Fruit fly (Drosophila melanogaster) whole organism, embryonic: ENCODE measurements around the gene CG12017.

Experiments used
- CG10543 ChIP-seq: fragments of 200-800 bp; sonication (Bioruptor generic); optimal IDR thresholded peaks from 3 replicates; lab custom pipeline; 2017; ENCODE audit warnings: missing biosample characterization, mild to moderate bottlenecking, missing genetic modification characterization, moderate library complexity
- CG10654 ChIP-seq: fragments of 200-800 bp; sonication (Bioruptor generic); optimal IDR thresholded peaks from 2 replicates; lab custom pipeline; 2016; ENCODE audit warnings: missing biosample characterization, missing genetic modification characterization
- CG11456 ChIP-seq: fragments of 200-800 bp; sonication (Bioruptor generic); IDR thresholded peaks from 3 replicates; pipeline ENCODE4 v1.3.6; 2022; ENCODE audit warnings: missing biosample characterization, missing genetic modification characterization
- CG12769 ChIP-seq: fragments of 200-800 bp; sonication (Bioruptor generic); optimal IDR thresholded peaks from 2 replicates; lab custom pipeline; 2019; ENCODE audit warnings: missing biosample characterization, mild to moderate bottlenecking, missing genetic modification characterization, moderate library complexity
- CG14050 ChIP-seq: fragments of 200-800 bp; sonication (Bioruptor generic); IDR thresholded peaks from 3 replicates; pipeline ENCODE4 v1.3.6; 2022; ENCODE audit warnings: missing biosample characterization, missing genetic modification characterization
- CG15479 ChIP-seq: fragments of 200-800 bp; sonication (Bioruptor generic); optimal IDR thresholded peaks from 3 replicates; lab custom pipeline; 2019; ENCODE audit warnings: missing biosample characterization, mild to moderate bottlenecking, missing genetic modification characterization, moderate library complexity
- CG15514 ChIP-seq: fragments of 200-800 bp; sonication (Bioruptor generic); optimal IDR thresholded peaks from 3 replicates; lab custom pipeline; 2017; ENCODE audit warnings: missing biosample characterization, missing genetic modification characterization, mild to moderate bottlenecking, moderate library complexity, missing genetic modification reagents
- CG15601 ChIP-seq: fragments of 200-800 bp; sonication (Bioruptor generic); optimal IDR thresholded peaks from 3 replicates; lab custom pipeline; 2019; ENCODE audit warnings: missing biosample characterization, mild to moderate bottlenecking, missing genetic modification characterization, moderate library complexity
- CG17802 ChIP-seq: fragments of 200-800 bp; sonication (Bioruptor generic); optimal IDR thresholded peaks from 2 replicates; lab custom pipeline; 2018; ENCODE audit warnings: missing biosample characterization, mild to moderate bottlenecking, missing genetic modification characterization, moderate library complexity
- CG2199 ChIP-seq: fragments of 200-800 bp; sonication (Bioruptor generic); IDR thresholded peaks from 3 replicates; pipeline ENCODE4 v1.3.6; 2022; ENCODE audit warnings: missing biosample characterization, missing genetic modification characterization
- CG3065 ChIP-seq: fragments of 200-800 bp; sonication (Bioruptor generic); optimal IDR thresholded peaks from 2 replicates; lab custom pipeline; 2016; ENCODE audit warnings: missing biosample characterization, missing genetic modification characterization
- CG31224 ChIP-seq: fragments of 200-800 bp; sonication (Bioruptor generic); IDR thresholded peaks from 2 replicates; pipeline ENCODE4 v1.3.6; 2022; ENCODE audit warnings: missing biosample characterization, missing genetic modification characterization
- CG31441 ChIP-seq: fragments of 200-800 bp; sonication (Bioruptor generic); IDR thresholded peaks from 2 replicates; pipeline ENCODE4 v1.3.6; 2022; ENCODE audit warnings: missing biosample characterization, missing genetic modification characterization
- CG32532 ChIP-seq: fragments of 200-800 bp; sonication (Bioruptor generic); IDR thresholded peaks from 2 replicates; pipeline ENCODE4 v1.3.6; 2022; ENCODE audit warnings: missing biosample characterization, missing genetic modification characterization
- CG32772 ChIP-seq: fragments of 200-800 bp; sonication (Bioruptor generic); IDR thresholded peaks from 2 replicates; pipeline ENCODE4 v1.3.6; 2022; ENCODE audit warnings: missing biosample characterization, missing genetic modification characterization
- CG4282 ChIP-seq: fragments of 200-800 bp; sonication (Bioruptor generic); optimal IDR thresholded peaks from 2 replicates; lab custom pipeline; 2016; ENCODE audit warnings: missing biosample characterization, missing genetic modification characterization
- CG4617 ChIP-seq: fragments of 200-800 bp; sonication (Bioruptor generic); optimal IDR thresholded peaks from 3 replicates; lab custom pipeline; 2016; ENCODE audit warnings: missing biosample characterization, missing genetic modification characterization, borderline replicate concordance
- CG4707 ChIP-seq: fragments of 200-800 bp; sonication (Bioruptor generic); optimal IDR thresholded peaks from 2 replicates; lab custom pipeline; 2018; ENCODE audit warnings: missing biosample characterization, mild to moderate bottlenecking, missing genetic modification characterization, moderate library complexity
- CG6175 ChIP-seq: fragments of 200-800 bp; sonication (Bioruptor generic); IDR thresholded peaks from 3 replicates; pipeline ENCODE4 v1.3.6; 2022; ENCODE audit warnings: missing biosample characterization, missing genetic modification characterization
- CG6689 ChIP-seq: fragments of 200-800 bp; sonication (Bioruptor generic); IDR thresholded peaks from 2 replicates; pipeline ENCODE4 v1.3.6; 2022; ENCODE audit warnings: missing biosample characterization, missing genetic modification characterization
- CG7963 ChIP-seq: fragments of 200-800 bp; sonication (Bioruptor generic); IDR thresholded peaks from 3 replicates; pipeline ENCODE4 v1.3.6; 2022; ENCODE audit warnings: missing biosample characterization, missing genetic modification characterization; ENCODE audit not compliant: partially characterized antibody
- Dp ChIP-seq: fragments of 200-800 bp; sonication (Bioruptor generic); optimal IDR thresholded peaks from 2 replicates; lab custom pipeline; 2018; ENCODE audit warnings: missing biosample characterization, mild to moderate bottlenecking, missing genetic modification characterization, moderate library complexity
- E2f2 ChIP-seq: fragments of 200-800 bp; sonication (Bioruptor generic); IDR thresholded peaks from 2 replicates; pipeline ENCODE4 v1.3.6; 2022; ENCODE audit warnings: missing biosample characterization, missing genetic modification characterization
- ERR ChIP-seq: fragments of 200-800 bp; sonication (Bioruptor generic); optimal IDR thresholded peaks from 2 replicates; lab custom pipeline; 2016; ENCODE audit warnings: missing biosample characterization, missing genetic modification characterization
- HHEX ChIP-seq: fragments of 200-800 bp; sonication (Bioruptor generic); optimal IDR thresholded peaks from 3 replicates; lab custom pipeline; 2017; ENCODE audit warnings: missing biosample characterization, mild to moderate bottlenecking, missing genetic modification characterization, missing genetic modification reagents
- HLH4C ChIP-seq: fragments of 200-800 bp; sonication (Bioruptor generic); IDR thresholded peaks from 3 replicates; pipeline ENCODE4 v1.3.6; 2022; ENCODE audit warnings: missing biosample characterization, missing genetic modification characterization; ENCODE audit not compliant: partially characterized antibody
- HLH54F ChIP-seq: fragments of 200-800 bp; sonication (Bioruptor generic); optimal IDR thresholded peaks from 3 replicates; lab custom pipeline; 2016; ENCODE audit warnings: missing biosample characterization, missing genetic modification characterization
- Hsf ChIP-seq: fragments of 200-800 bp; sonication (Bioruptor generic); optimal IDR thresholded peaks from 3 replicates; lab custom pipeline; 2016; ENCODE audit warnings: missing biosample characterization, missing genetic modification characterization
- Lim3 ChIP-seq: fragments of 200-800 bp; sonication (Bioruptor generic); IDR thresholded peaks from 2 replicates; pipeline ENCODE4 v1.3.6; 2022; ENCODE audit warnings: missing biosample characterization, missing genetic modification characterization
- Max ChIP-seq: fragments of 200-800 bp; sonication (Bioruptor generic); optimal IDR thresholded peaks from 2 replicates; lab custom pipeline; 2016; ENCODE audit warnings: missing biosample characterization, mild to moderate bottlenecking, missing genetic modification characterization
- Trl ChIP-seq, 3 experiments: fragments of >200 bp in 2 of 3; fragments of 200-800 bp in 1 of 3; sonication (Bioruptor generic) in 1 of 3; optimal IDR thresholded peaks; 2 replicates in 1 of 3; 3 replicates in 2 of 3; lab custom pipeline; 2016 to 2017; ENCODE audit warnings: missing biosample characterization in 1 of 3, missing genetic modification characterization in 1 of 3
- Vsx1 ChIP-seq: fragments of 200-800 bp; sonication (Bioruptor generic); optimal IDR thresholded peaks from 2 replicates; lab custom pipeline; 2017; ENCODE audit warnings: missing biosample characterization, mild to moderate bottlenecking, missing genetic modification characterization, missing genetic modification reagents
- corto ChIP-seq: fragments of 200-800 bp; sonication (Bioruptor generic); optimal IDR thresholded peaks from 2 replicates; lab custom pipeline; 2016; ENCODE audit warnings: missing biosample characterization, mild to moderate bottlenecking, missing genetic modification characterization, moderate library complexity
- grn ChIP-seq: fragments of 200-800 bp; sonication (Bioruptor generic); optimal IDR thresholded peaks from 3 replicates; lab custom pipeline; 2017; ENCODE audit warnings: missing biosample characterization, missing genetic modification characterization
- hbn ChIP-seq: fragments of 200-800 bp; sonication (Bioruptor generic); IDR thresholded peaks from 2 replicates; pipeline ENCODE4 v1.3.6; 2022; ENCODE audit warnings: missing biosample characterization, missing genetic modification characterization; ENCODE audit not compliant: partially characterized antibody
- her ChIP-seq: fragments of 200-800 bp; sonication (Bioruptor generic); optimal IDR thresholded peaks from 2 replicates; lab custom pipeline; 2016; ENCODE audit warnings: missing biosample characterization, missing genetic modification characterization
- hkb ChIP-seq, 2 experiments: fragments of 200-800 bp in 1 of 2; fragments of >200 bp in 1 of 2; sonication (Bioruptor generic) in 1 of 2; IDR thresholded peaks in 1 of 2; optimal IDR thresholded peaks in 1 of 2; 2 replicates each; pipeline versions ENCODE4 v1.3.6 to Lab custom; 2017 to 2022; ENCODE audit warnings: missing biosample characterization in 1 of 2, missing genetic modification characterization in 1 of 2
- jing ChIP-seq: fragments of 200-800 bp; sonication (Bioruptor generic); optimal IDR thresholded peaks from 2 replicates; lab custom pipeline; 2018; ENCODE audit warnings: missing biosample characterization, mild to moderate bottlenecking, missing genetic modification characterization
- klu ChIP-seq: fragments of 200-800 bp; sonication (Bioruptor generic); IDR thresholded peaks from 2 replicates; pipeline ENCODE4 v1.3.6; 2022; ENCODE audit warnings: missing biosample characterization, missing genetic modification characterization
- nmo ChIP-seq: fragments of 200-800 bp; sonication (Bioruptor generic); optimal IDR thresholded peaks from 2 replicates; lab custom pipeline; 2018; ENCODE audit warnings: missing biosample characterization, mild to moderate bottlenecking, missing genetic modification characterization, moderate library complexity
- pita ChIP-seq: fragments of 200-800 bp; sonication (Bioruptor generic); optimal IDR thresholded peaks from 2 replicates; lab custom pipeline; 2017; ENCODE audit warnings: missing biosample characterization, mild to moderate bottlenecking, missing genetic modification characterization
- pzg ChIP-seq: fragments of 200-800 bp; sonication (Bioruptor generic); optimal IDR thresholded peaks from 3 replicates; lab custom pipeline; 2018; ENCODE audit warnings: missing biosample characterization, mild to moderate bottlenecking, missing genetic modification characterization, moderate library complexity
- sisA ChIP-seq: fragments of 200-800 bp; sonication (Bioruptor generic); IDR thresholded peaks from 2 replicates; pipeline ENCODE4 v1.3.6; 2022; ENCODE audit warnings: missing biosample characterization, missing genetic modification characterization
- toy ChIP-seq: fragments of 200-800 bp; sonication (Bioruptor generic); IDR thresholded peaks from 2 replicates; pipeline ENCODE4 v1.3.6; 2022; ENCODE audit warnings: missing biosample characterization, missing genetic modification characterization
- tx ChIP-seq: fragments of 200-800 bp; sonication (Bioruptor generic); optimal IDR thresholded peaks from 2 replicates; lab custom pipeline; 2016; ENCODE audit warnings: missing biosample characterization, missing genetic modification characterization
- vnd ChIP-seq: fragments of 200-800 bp; sonication (Bioruptor generic); IDR thresholded peaks from 3 replicates; pipeline ENCODE4 v1.3.6; 2022; ENCODE audit warnings: missing biosample characterization, missing genetic modification characterization; ENCODE audit not compliant: partially characterized antibody
- vvl ChIP-seq: fragments of 200-800 bp; sonication (Bioruptor generic); IDR thresholded peaks from 2 replicates; pipeline ENCODE4 v1.3.6; 2022; ENCODE audit warnings: missing biosample characterization, missing genetic modification characterization
- wdn ChIP-seq: fragments of 200-800 bp; sonication (Bioruptor generic); IDR thresholded peaks from 2 replicates; pipeline ENCODE4 v1.3.6; 2022; ENCODE audit warnings: missing biosample characterization, missing genetic modification characterization
- zen2 ChIP-seq: fragments of 200-800 bp; sonication (Bioruptor generic); IDR thresholded peaks from 3 replicates; pipeline ENCODE4 v1.3.6; 2022; ENCODE audit warnings: missing biosample characterization, missing genetic modification characterization; ENCODE audit not compliant: partially characterized antibody

Gene CG12017

dm6 chr3L:3319223-3319643, 39.2 kb downstream of the CG12017 start, which contains the start of the genes PIG-C, CG12016 and Dpm2 (continued):
- TF ChIP-seq CG14050 (GFP tag; lab: Robert Waterston, UW) (0 out of 3 replicates have a peak, but pooled peaks have one; percentile 28), CG2199 (no peak), HLH4C (GFP tag; lab: Robert Waterston, UW) (peak; percentile 95), hbn (GFP tag; lab: Robert Waterston, UW) (peak; percentile 95), CG15479 (GFP tag; lab: Kevin White, UChicago) (peak; percentile 92), grn (GFP tag; lab: Kevin White, UChicago) (no peak), CG10543 (GFP tag; lab: Kevin White, UChicago) (peak; percentile 76), CG17802 (tag; lab: Kevin White, UChicago) (peak; percentile 18), Max (GFP tag; lab: Kevin White, UChicago) (peak; percentile 66), E2f2 (peak; percentile 56), klu (GFP tag; lab: Robert Waterston, UW) (peak; percentile 54; the same call in 1 of the 2 replicates), vvl (peak; percentile 61), Lim3 (GFP tag; lab: Robert Waterston, UW) (no peak), CG12769 (peak; percentile 53), corto (peak; percentile 50), CG4707 (GFP tag; lab: Kevin White, UChicago) (no peak), zen2 (peak; percentile 92), vnd (peak; percentile 96), her (GFP tag; lab: Kevin White, UChicago) (peak; percentile 18), CG32772 (GFP tag; lab: Robert Waterston, UW) (peak; percentile 57; the same call in 1 of the 2 replicates), sisA (GFP tag; lab: Robert Waterston, UW) (peak; percentile 71), CG7963 (GFP tag; lab: Robert Waterston, UW) (peak; percentile 93), pita (no peak), CG6689 (GFP tag; lab: Robert Waterston, UW) (peak; percentile 52; the same call in 1 of the 2 replicates), CG11456 (GFP tag; lab: Robert Waterston, UW) (peak; percentile 76; the same call in 2 of the 3 replicates), hkb (optimal IDR thresholded peaks at IDR 0.05; lab: Kevin White, UChicago) (no peak), hkb (GFP tag; IDR thresholded peaks at IDR 0.05; lab: Robert Waterston, UW) (no peak), HLH54F (GFP tag; lab: Kevin White, UChicago) (peak; percentile 78), pzg (GFP tag; lab: Kevin White, UChicago) (peak; percentile 91), CG31441 (GFP tag; lab: Robert Waterston, UW) (peak; percentile 69; the same call in 1 of the 2 replicates), ERR (peak; percentile 36), Vsx1 (GFP tag; lab: Kevin White, UChicago) (no peak), Trl (optimal IDR thresholded peaks at IDR 0.05; lab: Kevin White, UChicago) (no peak), Trl (GFP tag; optimal IDR thresholded peaks at IDR 0.05; lab: Kevin White, UChicago) (peak; percentile 78), CG10654 (GFP tag; lab: Kevin White, UChicago) (peak; percentile 22), toy (no peak), HHEX (GFP tag; lab: Kevin White, UChicago) (no peak), CG15601 (tag; lab: Kevin White, UChicago) (peak; percentile 69), CG3065 (GFP tag; lab: Kevin White, UChicago) (peak; percentile 8), Dp (GFP tag; lab: Kevin White, UChicago) (peak; percentile 54), wdn (peak; percentile 52; the same call in 1 of the 2 replicates), tx (GFP tag; lab: Kevin White, UChicago) (peak; percentile 70), CG32532 (peak; percentile 73), CG6175 (GFP tag; lab: Robert Waterston, UW) (no peak), nmo (GFP tag; lab: Kevin White, UChicago) (peak; percentile 88), CG31224 (GFP tag; lab: Robert Waterston, UW) (peak; percentile 53; the same call in 1 of the 2 replicates), jing (GFP tag; lab: Kevin White, UChicago) (no peak), CG4617 (GFP tag; lab: Kevin White, UChicago) (peak; percentile 85), CG15514 (GFP tag; lab: Kevin White, UChicago) (no peak), CG4282 (GFP tag; lab: Kevin White, UChicago) (peak; percentile 19), Hsf (GFP tag; lab: Kevin White, UChicago) (peak; percentile 86)
